Worm (Caenorhabditis elegans) whole organism, L3 larva: ENCODE measurements around the gene lea-1.
A peak's percentile ranks its signal among the peaks of the same experiment; 100 is the strongest.

Experiments
- R02D3.7 ChIP-seq: fragments of 150-350 bp; optimal IDR thresholded peaks from 2 replicates; lab custom pipeline; 2014; ENCODE audit warnings: missing biosample characterization, missing genetic modification characterization
- ZK546.5 ChIP-seq: sonication (generic microtip); optimal IDR thresholded peaks from 2 replicates; lab custom pipeline; 2017; ENCODE audit warnings: missing biosample characterization, missing genetic modification characterization
- aly-2 ChIP-seq: fragments of 150-350 bp; optimal IDR thresholded peaks from 2 replicates; lab custom pipeline; 2014; ENCODE audit warnings: missing biosample characterization, missing genetic modification characterization
- ama-1 ChIP-seq: fragments of 150-350 bp; optimal IDR thresholded peaks from 2 replicates; lab custom pipeline; 2018
- ceh-16 ChIP-seq: sonication (generic microtip); optimal IDR thresholded peaks from 2 replicates; lab custom pipeline; 2017; ENCODE audit warnings: missing biosample characterization, missing genetic modification characterization
- ceh-82 ChIP-seq: fragments of 150-350 bp; optimal IDR thresholded peaks from 2 replicates; lab custom pipeline; 2014; ENCODE audit warnings: missing biosample characterization, missing genetic modification characterization
- daf-12 ChIP-seq: fragments of 150-350 bp; optimal IDR thresholded peaks from 2 replicates; lab custom pipeline; 2014; ENCODE audit warnings: missing biosample characterization, missing genetic modification reagents, missing genetic modification characterization
- egl-5 ChIP-seq: fragments of 150-350 bp; optimal IDR thresholded peaks from 2 replicates; lab custom pipeline; 2017; ENCODE audit warnings: missing biosample characterization, missing genetic modification reagents, missing genetic modification characterization, inconsistent platforms
- elt-1 ChIP-seq: fragments of 150-350 bp; optimal IDR thresholded peaks from 2 replicates; lab custom pipeline; 2014; ENCODE audit warnings: missing biosample characterization, missing genetic modification characterization
- elt-2 ChIP-seq: sonication (generic microtip); optimal IDR thresholded peaks from 2 replicates; lab custom pipeline; 2016; ENCODE audit warnings: missing genetic modification reagents, mild to moderate bottlenecking, missing genetic modification characterization, missing compliant biosample characterization
- elt-3 ChIP-seq, 3 experiments: fragments of 150-350 bp in 1 of 3; sonication (generic microtip) in 2 of 3; optimal IDR thresholded peaks; 2 replicates in 2 of 3; 4 replicates in 1 of 3; lab custom pipeline; 2014 to 2017; ENCODE audit warnings: missing biosample characterization in 3 of 3, missing genetic modification characterization in 3 of 3
- eor-1 ChIP-seq, 2 experiments: fragments of 150-350 bp; optimal IDR thresholded peaks; 2 replicates each; lab custom pipeline; 2014 to 2018; ENCODE audit warnings: missing biosample characterization in 2 of 2, missing genetic modification characterization in 2 of 2
- fkh-10 ChIP-seq: sonication (generic microtip); optimal IDR thresholded peaks from 2 replicates; lab custom pipeline; 2017; ENCODE audit warnings: missing biosample characterization, missing genetic modification reagents, missing genetic modification characterization
- fos-1 ChIP-seq: fragments of 150-350 bp; optimal IDR thresholded peaks from 2 replicates; lab custom pipeline; 2014; ENCODE audit warnings: missing biosample characterization, missing genetic modification characterization
- hmg-11 ChIP-seq: sonication (generic microtip); optimal IDR thresholded peaks from 2 replicates; lab custom pipeline; 2016; ENCODE audit warnings: missing genetic modification characterization, missing compliant biosample characterization
- jun-1 ChIP-seq: fragments of 150-350 bp; optimal IDR thresholded peaks from 2 replicates; lab custom pipeline; 2014; ENCODE audit warnings: missing biosample characterization, missing genetic modification reagents, missing genetic modification characterization
- lin-15B ChIP-seq: fragments of 150-350 bp; optimal IDR thresholded peaks from 2 replicates; lab custom pipeline; 2014; ENCODE audit warnings: missing biosample characterization, missing genetic modification characterization
- lin-39 ChIP-seq: fragments of 150-350 bp; optimal IDR thresholded peaks from 2 replicates; lab custom pipeline; 2018; ENCODE audit warnings: missing biosample characterization, missing genetic modification reagents, missing genetic modification characterization
- lsy-12 ChIP-seq: sonication (generic microtip); optimal IDR thresholded peaks from 2 replicates; lab custom pipeline; 2016; ENCODE audit warnings: mild to moderate bottlenecking, missing genetic modification characterization, missing compliant biosample characterization
- nfya-1 ChIP-seq: sonication (generic microtip); optimal IDR thresholded peaks from 2 replicates; lab custom pipeline; 2017; ENCODE audit warnings: missing genetic modification characterization, mild to moderate bottlenecking, missing compliant biosample characterization, antibody characterized with exemption, moderate library complexity; ENCODE audit not compliant: insufficient read depth
- nhr-11 ChIP-seq: fragments of 150-350 bp; optimal IDR thresholded peaks from 2 replicates; lab custom pipeline; 2014; ENCODE audit warnings: missing biosample characterization, missing genetic modification characterization
- nhr-12 ChIP-seq: fragments of 150-350 bp; optimal IDR thresholded peaks from 2 replicates; lab custom pipeline; 2014; ENCODE audit warnings: missing biosample characterization, missing genetic modification characterization
- nhr-23 ChIP-seq: fragments of 150-350 bp; optimal IDR thresholded peaks from 2 replicates; lab custom pipeline; 2014; ENCODE audit warnings: missing biosample characterization, missing genetic modification reagents, missing genetic modification characterization
- nhr-28 ChIP-seq: fragments of 150-350 bp; optimal IDR thresholded peaks from 2 replicates; lab custom pipeline; 2014; ENCODE audit warnings: missing biosample characterization, missing genetic modification characterization
- nhr-43 ChIP-seq: sonication (generic microtip); optimal IDR thresholded peaks from 2 replicates; lab custom pipeline; 2016; ENCODE audit warnings: mild to moderate bottlenecking, missing genetic modification characterization, missing compliant biosample characterization; ENCODE audit not compliant: poor library complexity, severe bottlenecking
- nhr-67 ChIP-seq: fragments of 150-350 bp; optimal IDR thresholded peaks from 2 replicates; lab custom pipeline; 2014; ENCODE audit warnings: missing biosample characterization, missing genetic modification characterization
- nhr-76 ChIP-seq: fragments of 150-350 bp; sonication (generic microtip); optimal IDR thresholded peaks from 5 replicates; lab custom pipeline; 2014; ENCODE audit warnings: missing biosample characterization, missing genetic modification characterization
- nhr-77 ChIP-seq: fragments of 150-350 bp; optimal IDR thresholded peaks from 2 replicates; lab custom pipeline; 2014; ENCODE audit warnings: missing biosample characterization, missing genetic modification characterization
- pha-4 ChIP-seq: fragments of 150-350 bp; optimal IDR thresholded peaks from 2 replicates; lab custom pipeline; 2014; ENCODE audit warnings: missing biosample characterization, missing genetic modification reagents, missing genetic modification characterization
- pqm-1 ChIP-seq: fragments of 150-350 bp; optimal IDR thresholded peaks from 2 replicates; lab custom pipeline; 2017; ENCODE audit warnings: missing biosample characterization, missing genetic modification characterization, inconsistent platforms
- sea-2 ChIP-seq: fragments of 150-350 bp; sonication (generic microtip); optimal IDR thresholded peaks from 4 replicates; lab custom pipeline; 2014; ENCODE audit warnings: missing biosample characterization, missing genetic modification reagents, missing genetic modification characterization
- skn-1 ChIP-seq: fragments of 150-350 bp; optimal IDR thresholded peaks from 2 replicates; lab custom pipeline; 2014; ENCODE audit warnings: missing biosample characterization, missing genetic modification characterization
- snpc-4 ChIP-seq: fragments of 150-350 bp; optimal IDR thresholded peaks from 2 replicates; lab custom pipeline; 2014; ENCODE audit warnings: missing biosample characterization, missing genetic modification characterization
- tbx-2 ChIP-seq: sonication (generic microtip); optimal IDR thresholded peaks from 2 replicates; lab custom pipeline; 2016; ENCODE audit warnings: mild to moderate bottlenecking, missing genetic modification characterization, missing compliant biosample characterization
- unc-62 ChIP-seq: fragments of 150-350 bp; sonication (generic microtip); optimal IDR thresholded peaks from 4 replicates; lab custom pipeline; 2014; ENCODE audit warnings: missing biosample characterization, missing genetic modification reagents, missing genetic modification characterization
- zag-1 ChIP-seq: fragments of 150-350 bp; optimal IDR thresholded peaks from 2 replicates; lab custom pipeline; 2014; ENCODE audit warnings: missing biosample characterization, missing genetic modification characterization
- ztf-11 ChIP-seq: fragments of 150-350 bp; optimal IDR thresholded peaks from 2 replicates; lab custom pipeline; 2014; ENCODE audit warnings: missing biosample characterization, missing genetic modification characterization
- ztf-4 ChIP-seq: fragments of 150-350 bp; optimal IDR thresholded peaks from 2 replicates; lab custom pipeline; 2014; ENCODE audit warnings: missing biosample characterization, missing genetic modification characterization

Gene lea-1

ce11 chrV:9970119-9970518 is 41.6 kb upstream of the lea-1 start:
- TF ChIP-seq nhr-43: peak; percentile 62
- peak; percentile 70 for TF ChIP-seq nfya-1 (tag; lab: Kevin White, UChicago)
- peak; percentile 79 for TF ChIP-seq hmg-11 (tag; lab: Kevin White, UChicago)
- no peak for TF ChIP-seq nhr-28 (tag; lab: Kevin White, UChicago)
- peak; percentile 22 for TF ChIP-seq snpc-4
- TF ChIP-seq ama-1 (lab: Kevin White, UChicago): peak; percentile 53
- TF ChIP-seq tbx-2 (tag; lab: Kevin White, UChicago): peak; percentile 67
- peak; percentile 59 for TF ChIP-seq egl-5 (tag; lab: Kevin White, UChicago)
- TF ChIP-seq ceh-16 (tag; lab: Kevin White, UChicago): peak; percentile 9
- TF ChIP-seq lin-39 (tag; lab: Kevin White, UChicago): peak; percentile 90
- peak; percentile 76 for TF ChIP-seq ztf-4 (tag; lab: Kevin White, UChicago)
- TF ChIP-seq unc-62 (GFP tag; lab: Kevin White, UChicago): peak; percentile 16
- TF ChIP-seq elt-2 (tag; lab: Kevin White, UChicago): peak; percentile 52
- TF ChIP-seq daf-12 (tag; lab: Kevin White, UChicago): no peak
- TF ChIP-seq ceh-82 (tag; lab: Kevin White, UChicago): peak; percentile 23
- TF ChIP-seq ztf-11 (tag; lab: Kevin White, UChicago): no peak
- no peak for TF ChIP-seq pqm-1 (tag; lab: Kevin White, UChicago)
- no peak for TF ChIP-seq eor-1 (tag; optimal IDR thresholded peaks at IDR 0.05; lab: Kevin White, UChicago)
- peak; percentile 38 for TF ChIP-seq nhr-77 (tag; lab: Kevin White, UChicago)
- TF ChIP-seq ZK546.5 (tag; lab: Kevin White, UChicago): no peak
- peak; percentile 11 for TF ChIP-seq R02D3.7 (tag; lab: Kevin White, UChicago)
- TF ChIP-seq lsy-12: peak; percentile 61
- peak; percentile 21 for TF ChIP-seq lin-15B (tag; lab: Kevin White, UChicago)
- TF ChIP-seq pha-4 (tag; lab: Kevin White, UChicago): no peak
- no peak for TF ChIP-seq aly-2
- no peak for TF ChIP-seq nhr-11 (tag; lab: Kevin White, UChicago)
- peak; percentile 2 for TF ChIP-seq jun-1 (tag; lab: Kevin White, UChicago)
- peak; percentile 2 for TF ChIP-seq skn-1 (tag; lab: Kevin White, UChicago)
- no peak for TF ChIP-seq fkh-10 (GFP tag; lab: Kevin White, UChicago)

DNA sequence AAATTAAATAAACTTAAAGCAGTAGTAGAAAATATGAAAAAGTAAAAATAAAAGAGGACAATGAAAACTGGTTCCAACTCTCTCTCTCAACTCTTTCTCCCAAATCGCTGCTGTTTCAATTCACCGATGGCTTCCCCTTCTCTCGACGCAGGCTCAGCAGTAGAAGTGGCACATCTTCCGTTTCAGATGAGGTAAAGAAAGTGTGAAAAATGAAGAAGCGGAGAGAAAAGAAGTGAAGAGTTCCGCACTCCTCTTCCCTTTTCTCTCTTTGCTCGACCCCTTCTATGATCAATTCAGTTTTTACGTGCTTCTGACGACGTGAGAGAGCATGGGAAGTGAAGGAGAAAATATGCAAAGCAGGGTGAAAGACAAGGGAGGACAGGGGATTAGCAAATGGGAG is 37.5 kb upstream of the lea-1 start:
- TF ChIP-seq pha-4 (tag; lab: Kevin White, UChicago) (no peak), nfya-1 (tag; lab: Kevin White, UChicago) (peak; percentile 46), nhr-77 (tag; lab: Kevin White, UChicago) (no peak), elt-1 (no peak), lin-39 (tag; lab: Kevin White, UChicago) (peak; percentile 1), nhr-12 (tag; lab: Kevin White, UChicago) (no peak), egl-5 (tag; lab: Kevin White, UChicago) (no peak), zag-1 (tag; lab: Kevin White, UChicago) (no peak), nhr-76 (no peak), fkh-10 (GFP tag; lab: Kevin White, UChicago) (peak; percentile 72), daf-12 (tag; lab: Kevin White, UChicago) (no peak), elt-3 (tag; optimal IDR thresholded peaks at IDR 0.05; lab: Kevin White, UChicago) (no peak)

DNA sequence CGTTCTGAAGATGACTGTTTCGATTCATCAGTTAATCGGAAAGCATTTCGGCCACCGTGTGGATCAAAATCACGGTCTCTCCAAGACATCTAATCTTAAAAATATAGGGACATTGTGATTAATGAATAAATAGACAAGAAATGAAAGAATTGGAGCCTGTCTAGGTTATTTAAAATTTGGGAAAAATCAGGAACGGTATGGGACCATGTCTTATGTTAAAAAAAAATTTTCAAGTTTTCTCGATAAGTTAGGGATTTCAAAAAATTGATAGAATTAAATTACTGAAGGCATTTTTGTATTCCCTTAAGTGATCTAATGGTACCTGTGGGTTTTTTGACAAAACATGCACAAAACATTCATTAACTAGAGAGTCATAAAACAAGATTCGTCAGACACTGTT is 35.6 kb upstream of the lea-1 start, which contains the start of gene unc-41:
Gene unc-41, minus strand, starts transcription at position 101 of the 400 bp plus-strand sequence.
- TF ChIP-seq lin-39 (tag; lab: Kevin White, UChicago) (no peak), unc-62 (GFP tag; lab: Kevin White, UChicago) (no peak), nhr-23 (no peak), eor-1 (tag; optimal IDR thresholded peaks at IDR 0.05; lab: Kevin White, UChicago) (no peak), R02D3.7 (tag; lab: Kevin White, UChicago) (no peak), egl-5 (tag; lab: Kevin White, UChicago) (no peak), nhr-77 (tag; lab: Kevin White, UChicago) (no peak), fkh-10 (GFP tag; lab: Kevin White, UChicago) (no peak), sea-2 (GFP tag; lab: Kevin White, UChicago) (no peak), elt-3 (tag; optimal IDR thresholded peaks at IDR 0.05; lab: Kevin White, UChicago) (no peak), fos-1 (tag; lab: Kevin White, UChicago) (no peak), pha-4 (tag; lab: Kevin White, UChicago) (no peak), jun-1 (tag; lab: Kevin White, UChicago) (no peak), elt-1 (no peak), nhr-67 (tag; lab: Kevin White, UChicago) (no peak), tbx-2 (tag; lab: Kevin White, UChicago) (no peak)
